Fruit fly (Drosophila melanogaster) whole organism, embryonic: ENCODE results near the gene eIF4G2.
A peak's percentile ranks its signal among the peaks of the same experiment; 100 is the strongest.

ENCODE experiments used
- Bgb ChIP-seq: fragments of 200-800 bp; sonication (Bioruptor generic); IDR thresholded peaks from 2 replicates; pipeline ENCODE4 v1.3.6; 2022; ENCODE audit warnings: missing biosample characterization, missing genetic modification characterization; ENCODE audit not compliant: partially characterized antibody
- CG10274 ChIP-seq: fragments of 200-800 bp; sonication (Bioruptor generic); optimal IDR thresholded peaks from 3 replicates; lab custom pipeline; 2017; ENCODE audit warnings: missing biosample characterization, mild to moderate bottlenecking, missing genetic modification characterization
- CG10321 ChIP-seq: fragments of 200-800 bp; sonication (Bioruptor generic); IDR thresholded peaks from 2 replicates; pipeline ENCODE4 v1.3.6; 2022; ENCODE audit warnings: missing biosample characterization, missing genetic modification characterization
- CG10565 ChIP-seq: fragments of 200-800 bp; sonication (Bioruptor generic); optimal IDR thresholded peaks from 3 replicates; lab custom pipeline; 2016; ENCODE audit warnings: missing biosample characterization, mild to moderate bottlenecking, missing genetic modification characterization
- CG12071 ChIP-seq: fragments of 200-800 bp; sonication (Bioruptor generic); optimal IDR thresholded peaks from 3 replicates; lab custom pipeline; 2018; ENCODE audit warnings: missing biosample characterization, mild to moderate bottlenecking, missing genetic modification characterization
- CG14860 ChIP-seq: fragments of 200-800 bp; sonication (Bioruptor generic); IDR thresholded peaks from 3 replicates; pipeline ENCODE4 v1.3.6; 2022; ENCODE audit warnings: missing biosample characterization, missing genetic modification characterization; ENCODE audit not compliant: partially characterized antibody
- CG1602 ChIP-seq: fragments of 200-800 bp; sonication (Bioruptor generic); optimal IDR thresholded peaks from 3 replicates; lab custom pipeline; 2016; ENCODE audit warnings: missing biosample characterization, missing genetic modification characterization
- CG16813 ChIP-seq: fragments of 200-800 bp; sonication (Bioruptor generic); IDR thresholded peaks from 3 replicates; pipeline ENCODE4 v1.3.6; 2022; ENCODE audit warnings: missing biosample characterization, missing genetic modification characterization; ENCODE audit not compliant: partially characterized antibody
- CG17385 ChIP-seq: fragments of 200-800 bp; sonication (Bioruptor generic); optimal IDR thresholded peaks from 3 replicates; lab custom pipeline; 2018; ENCODE audit warnings: missing biosample characterization, mild to moderate bottlenecking, missing genetic modification characterization
- CG2202 ChIP-seq: fragments of 200-800 bp; sonication (Bioruptor generic); optimal IDR thresholded peaks from 2 replicates; lab custom pipeline; 2018; ENCODE audit warnings: missing biosample characterization, mild to moderate bottlenecking, missing genetic modification characterization
- CG32532 ChIP-seq: fragments of 200-800 bp; sonication (Bioruptor generic); IDR thresholded peaks from 2 replicates; pipeline ENCODE4 v1.3.6; 2022; ENCODE audit warnings: missing biosample characterization, missing genetic modification characterization
- CG32767 ChIP-seq: fragments of 200-800 bp; sonication (Bioruptor generic); IDR thresholded peaks from 2 replicates; pipeline ENCODE4 v1.3.6; 2022; ENCODE audit warnings: missing biosample characterization, missing genetic modification characterization
- CG32772 ChIP-seq: fragments of 200-800 bp; sonication (Bioruptor generic); IDR thresholded peaks from 2 replicates; pipeline ENCODE4 v1.3.6; 2022; ENCODE audit warnings: missing biosample characterization, missing genetic modification characterization
- CG3726 ChIP-seq: fragments of 200-800 bp; sonication (Bioruptor generic); IDR thresholded peaks from 3 replicates; pipeline ENCODE4, ENCODE4 v1.3.6; 2022; ENCODE audit warnings: missing biosample characterization, missing genetic modification characterization
- CG5953 ChIP-seq: fragments of 200-800 bp; sonication (Bioruptor generic); IDR thresholded peaks from 2 replicates; pipeline ENCODE4 v1.3.6; 2022; ENCODE audit warnings: missing biosample characterization, missing genetic modification characterization
- CG6272 ChIP-seq: fragments of 200-800 bp; sonication (Bioruptor generic); IDR thresholded peaks from 2 replicates; pipeline ENCODE4 v1.3.6; 2022; ENCODE audit warnings: missing biosample characterization, missing genetic modification characterization
- CG8478 ChIP-seq: fragments of >200 bp; optimal IDR thresholded peaks from 2 replicates; lab custom pipeline; 2018
- CG8765 ChIP-seq: fragments of 200-800 bp; sonication (Bioruptor generic); IDR thresholded peaks from 2 replicates; pipeline ENCODE4 v1.3.6; 2022; ENCODE audit warnings: missing biosample characterization, missing genetic modification characterization
- CG9932 ChIP-seq: fragments of 200-800 bp; sonication (Bioruptor generic); IDR thresholded peaks from 2 replicates; pipeline ENCODE4 v1.3.6; 2022; ENCODE audit warnings: missing biosample characterization, missing genetic modification characterization
- CTCF ChIP-seq: fragments of 200-800 bp; sonication (Bioruptor generic); optimal IDR thresholded peaks from 2 replicates; lab custom pipeline; 2017; ENCODE audit warnings: missing biosample characterization, mild to moderate bottlenecking, missing genetic modification characterization, moderate library complexity
- Elba2 ChIP-seq: fragments of 200-800 bp; sonication (Bioruptor generic); optimal IDR thresholded peaks from 3 replicates; lab custom pipeline; 2016; ENCODE audit warnings: missing biosample characterization, missing genetic modification characterization
- Fer2 ChIP-seq: fragments of 200-800 bp; sonication (Bioruptor generic); optimal IDR thresholded peaks from 2 replicates; lab custom pipeline; 2018; ENCODE audit warnings: missing biosample characterization, mild to moderate bottlenecking, missing genetic modification characterization, moderate library complexity
- Hmr ChIP-seq: fragments of 200-800 bp; sonication (Bioruptor generic); optimal IDR thresholded peaks from 3 replicates; lab custom pipeline; 2017; ENCODE audit warnings: mild to moderate bottlenecking, missing biosample characterization, missing genetic modification reagents, missing genetic modification characterization
- Hr51 ChIP-seq, 2 experiments: fragments of 200-800 bp; sonication (Bioruptor generic); optimal IDR thresholded peaks; 2 replicates in 1 of 2; 3 replicates in 1 of 2; lab custom pipeline; 2016 to 2018; ENCODE audit warnings: missing biosample characterization in 2 of 2, missing genetic modification characterization in 2 of 2, mild to moderate bottlenecking in 1 of 2, moderate library complexity in 1 of 2
- Med ChIP-seq: fragments of 200-800 bp; sonication (Bioruptor generic); peaks from one replicate; lab custom pipeline; 2016; ENCODE audit warnings: missing biosample characterization, missing genetic modification characterization, mild to moderate bottlenecking, inconsistent platforms, moderate library complexity
- Nf-YC ChIP-seq: fragments of 200-800 bp; optimal IDR thresholded peaks from 3 replicates; lab custom pipeline; 2019; ENCODE audit warnings: missing biosample characterization, mild to moderate bottlenecking, missing genetic modification characterization, moderate library complexity
- Six4 ChIP-seq: fragments of 200-800 bp; sonication (Bioruptor generic); optimal IDR thresholded peaks from 2 replicates; lab custom pipeline; 2016; ENCODE audit warnings: missing biosample characterization, missing genetic modification characterization
- abd-A ChIP-seq: fragments of 200-800 bp; sonication (Bioruptor generic); optimal IDR thresholded peaks from 3 replicates; lab custom pipeline; 2019; ENCODE audit warnings: missing biosample characterization, mild to moderate bottlenecking, missing genetic modification characterization, moderate library complexity
- amos ChIP-seq: fragments of 200-800 bp; sonication (Bioruptor generic); IDR thresholded peaks from 2 replicates; pipeline ENCODE4 v1.3.6; 2022; ENCODE audit warnings: missing biosample characterization, missing genetic modification characterization; ENCODE audit not compliant: partially characterized antibody
- btn ChIP-seq: fragments of 200-800 bp; sonication (Bioruptor generic); optimal IDR thresholded peaks from 2 replicates; lab custom pipeline; 2016; ENCODE audit warnings: missing biosample characterization, missing genetic modification characterization
- cas ChIP-seq: fragments of 200-800 bp; sonication (Bioruptor generic); IDR thresholded peaks from 2 replicates; pipeline ENCODE4 v1.3.6; 2022; ENCODE audit warnings: missing biosample characterization, missing genetic modification characterization
- chinmo ChIP-seq: fragments of 200-800 bp; sonication (Bioruptor generic); IDR thresholded peaks from 4 replicates; pipeline ENCODE4 v1.3.6; 2022; ENCODE audit warnings: missing biosample characterization, missing genetic modification characterization; ENCODE audit not compliant: partially characterized antibody
- chm ChIP-seq: fragments of 200-800 bp; sonication (Bioruptor generic); IDR thresholded peaks from 2 replicates; pipeline ENCODE4 v1.3.6; 2022; ENCODE audit warnings: missing biosample characterization, missing genetic modification characterization
- crc ChIP-seq: fragments of 200-800 bp; sonication (Bioruptor generic); optimal IDR thresholded peaks from 2 replicates; lab custom pipeline; 2016; ENCODE audit warnings: missing biosample characterization, missing genetic modification characterization
- crol ChIP-seq: fragments of 200-800 bp; sonication (Bioruptor generic); IDR thresholded peaks from 2 replicates; pipeline ENCODE4 v1.3.6; 2022; ENCODE audit warnings: missing biosample characterization, missing genetic modification characterization
- crp ChIP-seq, 2 experiments: fragments of 200-800 bp; sonication (Bioruptor generic); optimal IDR thresholded peaks; 2 replicates in 1 of 2; 3 replicates in 1 of 2; lab custom pipeline; 2017; ENCODE audit warnings: missing biosample characterization in 2 of 2, missing genetic modification characterization in 2 of 2, mild to moderate bottlenecking in 1 of 2, moderate library complexity in 1 of 2
- ewg ChIP-seq: fragments of 200-800 bp; sonication (Bioruptor generic); optimal IDR thresholded peaks from 3 replicates; lab custom pipeline; 2017; ENCODE audit warnings: mild to moderate bottlenecking, missing biosample characterization, missing genetic modification reagents, missing genetic modification characterization
- ftz-f1 ChIP-seq: fragments of 200-800 bp; sonication (Bioruptor generic); optimal IDR thresholded peaks from 2 replicates; lab custom pipeline; 2016; ENCODE audit warnings: missing biosample characterization, missing genetic modification characterization
- ham ChIP-seq: fragments of 200-800 bp; sonication (Bioruptor generic); IDR thresholded peaks from 2 replicates; pipeline ENCODE4 v1.3.6; 2022; ENCODE audit warnings: missing biosample characterization, missing genetic modification characterization
- ken ChIP-seq: fragments of 200-800 bp; sonication (Bioruptor generic); IDR thresholded peaks from 3 replicates; pipeline ENCODE4 v1.3.6; 2022; ENCODE audit warnings: missing biosample characterization, missing genetic modification characterization
- knrl ChIP-seq: fragments of 200-800 bp; sonication (Bioruptor generic); IDR thresholded peaks from 3 replicates; pipeline ENCODE4 v1.3.6; 2022; ENCODE audit warnings: missing biosample characterization, missing genetic modification characterization; ENCODE audit not compliant: partially characterized antibody
- lola ChIP-seq, 3 experiments: fragments of >200 bp in 2 of 3; fragments of 200-800 bp in 1 of 3; sonication (Bioruptor generic) in 1 of 3; optimal IDR thresholded peaks; 2 replicates each; lab custom pipeline; 2017 to 2019; ENCODE audit warnings: missing biosample characterization in 3 of 3, missing genetic modification characterization in 3 of 3, mild to moderate bottlenecking in 1 of 3, moderate library complexity in 1 of 3
- mirr ChIP-seq: fragments of 200-800 bp; sonication (Bioruptor generic); optimal IDR thresholded peaks from 3 replicates; lab custom pipeline; 2018; ENCODE audit warnings: missing biosample characterization, mild to moderate bottlenecking, missing genetic modification characterization
- peb ChIP-seq: fragments of 200-800 bp; sonication (Bioruptor generic); IDR thresholded peaks from 2 replicates; pipeline ENCODE4 v1.3.6; 2022; ENCODE audit warnings: missing biosample characterization, missing genetic modification characterization
- phol ChIP-seq: fragments of 200-800 bp; sonication (Bioruptor generic); optimal IDR thresholded peaks from 3 replicates; lab custom pipeline; 2018; ENCODE audit warnings: missing biosample characterization, mild to moderate bottlenecking, missing genetic modification characterization, moderate library complexity
- trem ChIP-seq: fragments of 200-800 bp; optimal IDR thresholded peaks from 3 replicates; lab custom pipeline; 2019; ENCODE audit warnings: missing biosample characterization, mild to moderate bottlenecking, missing genetic modification characterization, moderate library complexity
- vnd ChIP-seq: fragments of 200-800 bp; sonication (Bioruptor generic); IDR thresholded peaks from 3 replicates; pipeline ENCODE4 v1.3.6; 2022; ENCODE audit warnings: missing biosample characterization, missing genetic modification characterization; ENCODE audit not compliant: partially characterized antibody
- yki ChIP-seq: fragments of >200 bp; optimal IDR thresholded peaks from 3 replicates; lab custom pipeline; 2018
- zfh1 ChIP-seq: fragments of 200-800 bp; sonication (Bioruptor generic); IDR thresholded peaks from 3 replicates; pipeline ENCODE4 v1.3.6; 2022; ENCODE audit warnings: missing biosample characterization, missing genetic modification characterization

The eIF4G2 gene

DNA sequence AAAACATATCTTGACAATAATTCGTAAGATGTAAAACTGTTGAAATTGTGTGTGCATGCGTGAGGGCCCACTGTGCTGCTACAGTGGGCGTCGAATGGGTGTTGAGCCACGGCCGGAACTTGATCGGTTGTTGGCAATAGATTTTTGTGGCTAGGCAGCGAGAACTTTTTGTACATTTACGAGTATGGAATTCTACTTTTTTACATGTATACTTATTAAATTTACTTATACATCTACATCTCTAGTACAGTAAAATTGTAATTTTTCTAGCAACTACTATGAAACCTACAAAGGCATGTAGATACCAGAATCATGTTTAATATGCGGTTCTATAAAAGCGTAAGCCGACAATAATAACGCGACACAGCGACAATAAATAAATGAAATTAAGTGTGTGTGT is 30.6 kb upstream of the eIF4G2 start:
- TF ChIP-seq Bgb (peak; percentile 51), vnd (peak; percentile 55; the same call in 2 of the 3 replicates), knrl (GFP tag; lab: Robert Waterston, UW) (peak; percentile 43; the same call in 1 of the 3 replicates), CG32532 (GFP tag; lab: Robert Waterston, UW) (no peak), yki (no peak), CTCF (GFP tag; lab: Kevin White, UChicago) (peak; percentile 38), CG6272 (GFP tag; lab: Robert Waterston, UW) (no peak), CG2202 (tag; lab: Kevin White, UChicago) (no peak), amos (peak; percentile 47; the same call in 1 of the 2 replicates), CG14860 (GFP tag; lab: Robert Waterston, UW) (peak; percentile 53; the same call in 1 of the 3 replicates), crc (GFP tag; lab: Kevin White, UChicago) (no peak), CG10321 (no peak), trem (tag; lab: Kevin White, UChicago) (no peak), Med (GFP tag; lab: Kevin White, UChicago) (peak; percentile 56)

- TF ChIP-seq CG3726 (GFP tag; lab: Robert Waterston, UW) (no peak), zfh1 (GFP tag; lab: Robert Waterston, UW) (0 out of 3 replicates have a peak, but pooled peaks have one; percentile 5), mirr (GFP tag; lab: Kevin White, UChicago) (peak; percentile 0), Nf-YC (peak; percentile 94), Elba2 (GFP tag; lab: Kevin White, UChicago) (no peak), phol (tag; lab: Kevin White, UChicago) (peak; percentile 14), ftz-f1 (GFP tag; lab: Kevin White, UChicago) (no peak), CG8765 (GFP tag; lab: Robert Waterston, UW) (0 out of 2 replicates have a peak, but pooled peaks have one; percentile 32), CG5953 (GFP tag; lab: Robert Waterston, UW) (no peak), CG16813 (0 out of 3 replicates have a peak, but pooled peaks have one; percentile 18), Hmr (GFP tag; lab: Kevin White, UChicago) (no peak), crp (GFP tag; optimal IDR thresholded peaks at IDR 0.05; lab: Kevin White, UChicago) (no peak), btn (no peak), cas (no peak), ewg (GFP tag; lab: Kevin White, UChicago) (peak; percentile 87), ham (GFP tag; lab: Robert Waterston, UW) (no peak), CG10274 (GFP tag; lab: Kevin White, UChicago) (no peak), Bgb (0 out of 2 replicates have a peak, but pooled peaks have one; percentile 27), Med (GFP tag; lab: Kevin White, UChicago) (peak; percentile 49), CG12071 (GFP tag; lab: Kevin White, UChicago) (peak; percentile 64), CG8478 (lab: Kevin White, UChicago) (peak; percentile 92), Fer2 (tag; lab: Kevin White, UChicago) (no peak), CG32772 (GFP tag; lab: Robert Waterston, UW) (0 out of 2 replicates have a peak, but pooled peaks have one; percentile 8), chm (GFP tag; lab: Robert Waterston, UW) (peak; percentile 42; the same call in 1 of the 2 replicates), abd-A (tag; lab: Kevin White, UChicago) (peak; percentile 92), ken (no peak), Hr51 (GFP tag; optimal IDR thresholded peaks at IDR 0.05; lab: Kevin White, UChicago) (peak in 1 of 2 experiments; percentile 1), CG9932 (GFP tag; lab: Robert Waterston, UW) (0 out of 2 replicates have a peak, but pooled peaks have one; percentile 7), Six4 (GFP tag; lab: Kevin White, UChicago) (no peak), chinmo (GFP tag; lab: Robert Waterston, UW) (0 out of 4 replicates have a peak, but pooled peaks have one; percentile 56), CG17385 (GFP tag; lab: Kevin White, UChicago) (no peak), CG1602 (GFP tag; lab: Kevin White, UChicago) (no peak), CG32767 (GFP tag; lab: Robert Waterston, UW) (peak; percentile 42; the same call in 1 of the 2 replicates), crol (GFP tag; lab: Robert Waterston, UW) (no peak; the same call in 1 of the 2 replicates), CG10565 (GFP tag; lab: Kevin White, UChicago) (no peak), CG32532 (GFP tag; lab: Robert Waterston, UW) (peak; percentile 12; the same call in 1 of the 2 replicates), lola (GFP tag; optimal IDR thresholded peaks at IDR 0.05; lab: Kevin White, UChicago) (peak in 1 of 3 experiments; percentile 40), peb (no peak), vnd (0 out of 3 replicates have a peak, but pooled peaks have one; percentile 24)
These were observed 27.1 kb upstream of the eIF4G2 start for dm6 chr3R:23846107-23846506.
